Fruit fly (Drosophila melanogaster): ENCODE results near the gene CG14132.

The CG14132 gene

dm6 chr3L:11680298-11680697, 34.8 kb downstream of the CG14132 start, which contains the start of gene CG32085 (continued):
- peak; percentile 62 for TF ChIP-seq Hand (GFP tag; optimal IDR thresholded peaks at IDR 0.05)
- TF ChIP-seq repo (GFP tag; optimal IDR thresholded peaks at IDR 0.05), result peak; percentile 28
- no peak for TF ChIP-seq TFAM (GFP tag; optimal IDR thresholded peaks at IDR 0.05)
- TF ChIP-seq odd (GFP tag; optimal IDR thresholded peaks at IDR 0.05), result peak; percentile 5
- TF ChIP-seq CG2678 (tag; optimal IDR thresholded peaks at IDR 0.05), result peak; percentile 59
- TF ChIP-seq CG18619 (GFP tag; optimal IDR thresholded peaks at IDR 0.05), result peak; percentile 48
- peak; percentile 82; the same call in 2 of the 3 replicates for TF ChIP-seq Dbx (GFP tag; IDR thresholded peaks at IDR 0.05)
- TF ChIP-seq CG11398 (GFP tag; optimal IDR thresholded peaks at IDR 0.05), result peak; percentile 4
- TF ChIP-seq HLH4C (GFP tag; IDR thresholded peaks at IDR 0.05; ENCODE audit: partially characterized antibody), result no peak
- TF ChIP-seq CG14441 (GFP tag; IDR thresholded peaks at IDR 0.05), result peak; percentile 69
- no peak for TF ChIP-seq kah (GFP tag; optimal IDR thresholded peaks at IDR 0.05)
- peak; percentile 51 for TF ChIP-seq Fer3 (tag; optimal IDR thresholded peaks at IDR 0.05)
- peak; percentile 73 for TF ChIP-seq lilli (GFP tag; optimal IDR thresholded peaks at IDR 0.05)
- peak; percentile 38 for TF ChIP-seq Dek (tag; optimal IDR thresholded peaks at IDR 0.05)
- TF ChIP-seq yki (optimal IDR thresholded peaks at IDR 0.05), result no peak
- peak; percentile 84 for TF ChIP-seq Antp (GFP tag; optimal IDR thresholded peaks at IDR 0.05)
- peak; percentile 36; the same call in 1 of the 2 replicates for TF ChIP-seq H2.0 (GFP tag; IDR thresholded peaks at IDR 0.05)
- no peak for TF ChIP-seq knrl (GFP tag; IDR thresholded peaks at IDR 0.05; ENCODE audit: partially characterized antibody)
- TF ChIP-seq Usf (GFP tag; optimal IDR thresholded peaks at IDR 0.05), result peak; percentile 10
- peak; percentile 27 for TF ChIP-seq maf-S (GFP tag; optimal IDR thresholded peaks at IDR 0.05)
- peak; percentile 60; the same call in 1 of the 2 replicates for TF ChIP-seq Ada2b (GFP tag; IDR thresholded peaks at IDR 0.05)
- peak; percentile 55 for TF ChIP-seq Awh (GFP tag; IDR thresholded peaks at IDR 0.05)
- no peak for TF ChIP-seq nom (GFP tag; optimal IDR thresholded peaks at IDR 0.05)
- peak; percentile 17 for TF ChIP-seq Ets97D (GFP tag; optimal IDR thresholded peaks at IDR 0.05)
- no peak for TF ChIP-seq CG12299 (tag; optimal IDR thresholded peaks at IDR 0.05)
- TF ChIP-seq vnd (GFP tag; IDR thresholded peaks at IDR 0.05; ENCODE audit: partially characterized antibody), result no peak
- TF ChIP-seq CG32532 (GFP tag; IDR thresholded peaks at IDR 0.05), result peak; percentile 91
- peak; percentile 75 for TF ChIP-seq CG13624 (GFP tag; optimal IDR thresholded peaks at IDR 0.05)
- peak; percentile 28 for TF ChIP-seq PHDP (tag; optimal IDR thresholded peaks at IDR 0.05)
- no peak for TF ChIP-seq klu (GFP tag; IDR thresholded peaks at IDR 0.05)
- TF ChIP-seq Atf-2 (GFP tag; optimal IDR thresholded peaks at IDR 0.05), result no peak
- TF ChIP-seq dmrt99B (tag; optimal IDR thresholded peaks at IDR 0.05), result peak; percentile 48
- peak; percentile 84 for TF ChIP-seq CG9932 (GFP tag; IDR thresholded peaks at IDR 0.05)
- TF ChIP-seq Bdp1 (GFP tag; optimal IDR thresholded peaks at IDR 0.05), result no peak
- TF ChIP-seq Atf3 (GFP tag; optimal IDR thresholded peaks at IDR 0.05), result peak; percentile 21
- TF ChIP-seq D19A (tag; optimal IDR thresholded peaks at IDR 0.05), result peak; percentile 19
- TF ChIP-seq ara (GFP tag; IDR thresholded peaks at IDR 0.05), result 0 out of 2 replicates have a peak, but pooled peaks have one; percentile 30
- TF ChIP-seq gro (GFP tag; optimal IDR thresholded peaks at IDR 0.05), result peak; percentile 8
- peak; percentile 47 for TF ChIP-seq grau (tag; optimal IDR thresholded peaks at IDR 0.05)
- TF ChIP-seq chif (GFP tag; optimal IDR thresholded peaks at IDR 0.05), result peak in 1 of 2 experiments; percentile 17
- TF ChIP-seq CG8924 (tag; optimal IDR thresholded peaks at IDR 0.05), result peak; percentile 35
- peak; percentile 20 for TF ChIP-seq CG10209 (GFP tag; optimal IDR thresholded peaks at IDR 0.05)
- TF ChIP-seq nau (GFP tag; optimal IDR thresholded peaks at IDR 0.05), result peak; percentile 26
- TF ChIP-seq CG15514 (GFP tag; optimal IDR thresholded peaks at IDR 0.05), result peak; percentile 81
- TF ChIP-seq CG6654 (GFP tag; optimal IDR thresholded peaks at IDR 0.05), result peak; percentile 3
- TF ChIP-seq dan (GFP tag; IDR thresholded peaks at IDR 0.05), result no peak; the same call in 1 of the 2 replicates
- TF ChIP-seq CG8765 (GFP tag; IDR thresholded peaks at IDR 0.05), result no peak
- peak; percentile 61 for TF ChIP-seq CG8944 (GFP tag; optimal IDR thresholded peaks at IDR 0.05)
- TF ChIP-seq CG13894 (tag; optimal IDR thresholded peaks at IDR 0.05), result peak; percentile 75
- TF ChIP-seq HmgZ (tag; optimal IDR thresholded peaks at IDR 0.05), result peak; percentile 38
- TF ChIP-seq Sin3A (optimal IDR thresholded peaks at IDR 0.05), result no peak
- TF ChIP-seq peb (GFP tag; IDR thresholded peaks at IDR 0.05), result no peak

Data from whole organism, embryonic.